Worm (Caenorhabditis elegans) whole organism, L2 larva: ENCODE measurements around the gene ncx-7.

Source experiments
- F13H6.1 ChIP-seq: sonication (generic microtip); optimal IDR thresholded peaks from 2 replicates; lab custom pipeline; 2016; ENCODE audit warnings: missing genetic modification characterization, missing compliant biosample characterization
- R02D3.7 ChIP-seq: fragments of 150-350 bp; optimal IDR thresholded peaks from 2 replicates; lab custom pipeline; 2014; ENCODE audit warnings: missing biosample characterization, missing genetic modification characterization
- Y55F3AM.14 ChIP-seq: fragments of 200-800 bp; sonication (Bioruptor generic); optimal IDR thresholded peaks from 2 replicates; lab custom pipeline; 2018; ENCODE audit warnings: mild to moderate bottlenecking, missing genetic modification characterization, missing compliant biosample characterization
- alr-1 ChIP-seq: fragments of 150-350 bp; optimal IDR thresholded peaks from 2 replicates; lab custom pipeline; 2014; ENCODE audit warnings: missing biosample characterization, missing genetic modification characterization
- aly-2 ChIP-seq: fragments of 150-350 bp; optimal IDR thresholded peaks from 2 replicates; lab custom pipeline; 2014; ENCODE audit warnings: missing biosample characterization, missing genetic modification characterization
- ama-1 ChIP-seq: fragments of 150-350 bp; optimal IDR thresholded peaks from 2 replicates; lab custom pipeline; 2018; ENCODE audit warnings: inconsistent platforms
- blmp-1 ChIP-seq: sonication (generic microtip); optimal IDR thresholded peaks from 2 replicates; lab custom pipeline; 2017; ENCODE audit warnings: missing genetic modification characterization, mild to moderate bottlenecking, missing compliant biosample characterization, antibody characterized with exemption, moderate library complexity; ENCODE audit not compliant: insufficient read depth
- ceh-16 ChIP-seq: fragments of 150-350 bp; optimal IDR thresholded peaks from 2 replicates; lab custom pipeline; 2014; ENCODE audit warnings: missing biosample characterization, missing genetic modification characterization
- crh-2 ChIP-seq: sonication (generic microtip); optimal IDR thresholded peaks from 2 replicates; lab custom pipeline; 2017; ENCODE audit warnings: missing biosample characterization, missing genetic modification characterization
- dmd-4 ChIP-seq: sonication (generic microtip); optimal IDR thresholded peaks from 2 replicates; lab custom pipeline; 2017; ENCODE audit warnings: missing biosample characterization, missing genetic modification characterization
- egl-27 ChIP-seq: sonication (generic microtip); optimal IDR thresholded peaks from 3 replicates; lab custom pipeline; 2017; ENCODE audit warnings: missing biosample characterization, missing genetic modification reagents, missing genetic modification characterization
- elt-3 ChIP-seq: sonication (generic microtip); optimal IDR thresholded peaks from 2 replicates; lab custom pipeline; 2017; ENCODE audit warnings: missing biosample characterization, missing genetic modification characterization
- fos-1 ChIP-seq: fragments of 150-350 bp; optimal IDR thresholded peaks from 2 replicates; lab custom pipeline; 2014; ENCODE audit warnings: missing biosample characterization, missing genetic modification characterization
- gmeb-1 ChIP-seq: fragments of 150-350 bp; optimal IDR thresholded peaks from 2 replicates; lab custom pipeline; 2014; ENCODE audit warnings: missing biosample characterization, missing genetic modification characterization
- lin-11 ChIP-seq: fragments of 150-350 bp; sonication (generic microtip); optimal IDR thresholded peaks from 2 replicates; lab custom pipeline; 2014; ENCODE audit warnings: missing biosample characterization, missing genetic modification characterization, inconsistent platforms, mixed read lengths
- lsy-2 ChIP-seq, 2 experiments: fragments of 150-350 bp in 1 of 2; sonication (generic microtip) in 1 of 2; optimal IDR thresholded peaks; 2 replicates each; lab custom pipeline; 2014 to 2017; ENCODE audit warnings: missing biosample characterization in 2 of 2, missing genetic modification characterization in 2 of 2
- mab-5 ChIP-seq: fragments of 150-350 bp; optimal IDR thresholded peaks from 2 replicates; lab custom pipeline; 2014; ENCODE audit warnings: missing biosample characterization, missing genetic modification characterization
- mdl-1 ChIP-seq, 2 experiments: fragments of 150-350 bp in 1 of 2; sonication (generic microtip) in 1 of 2; optimal IDR thresholded peaks; 2 replicates each; lab custom pipeline; 2017; ENCODE audit warnings: missing biosample characterization in 2 of 2, missing genetic modification characterization in 2 of 2
- nhr-10 ChIP-seq: sonication (generic microtip); optimal IDR thresholded peaks from 2 replicates; lab custom pipeline; 2017; ENCODE audit warnings: missing biosample characterization, missing genetic modification characterization
- nhr-12 ChIP-seq: fragments of 150-350 bp; optimal IDR thresholded peaks from 2 replicates; lab custom pipeline; 2014; ENCODE audit warnings: missing biosample characterization, missing genetic modification characterization
- nhr-129 ChIP-seq: fragments of 150-350 bp; optimal IDR thresholded peaks from 2 replicates; lab custom pipeline; 2014; ENCODE audit warnings: missing biosample characterization, missing genetic modification characterization
- nhr-21 ChIP-seq: fragments of 150-350 bp; optimal IDR thresholded peaks from 2 replicates; lab custom pipeline; 2014; ENCODE audit warnings: missing biosample characterization, missing genetic modification characterization
- nhr-23 ChIP-seq: fragments of 150-350 bp; optimal IDR thresholded peaks from 2 replicates; lab custom pipeline; 2014; ENCODE audit warnings: missing biosample characterization, missing genetic modification reagents, missing genetic modification characterization
- nhr-25 ChIP-seq: fragments of 150-350 bp; sonication (generic microtip); optimal IDR thresholded peaks from 3 replicates; lab custom pipeline; 2014; ENCODE audit warnings: missing biosample characterization, missing genetic modification characterization
- nhr-6 ChIP-seq: fragments of 150-350 bp; optimal IDR thresholded peaks from 2 replicates; lab custom pipeline; 2014; ENCODE audit warnings: missing biosample characterization, missing genetic modification characterization
- nhr-77 ChIP-seq: fragments of 150-350 bp; optimal IDR thresholded peaks from 2 replicates; lab custom pipeline; 2014; ENCODE audit warnings: missing biosample characterization, missing genetic modification characterization
- peb-1 ChIP-seq: fragments of 150-350 bp; optimal IDR thresholded peaks from 2 replicates; lab custom pipeline; 2014; ENCODE audit warnings: missing biosample characterization, missing genetic modification characterization
- sem-4 ChIP-seq: fragments of 150-350 bp; optimal IDR thresholded peaks from 2 replicates; lab custom pipeline; 2014; ENCODE audit warnings: missing biosample characterization, missing genetic modification reagents, missing genetic modification characterization
- skn-1 ChIP-seq: sonication (generic microtip); optimal IDR thresholded peaks from 2 replicates; lab custom pipeline; 2017; ENCODE audit warnings: missing biosample characterization, missing genetic modification characterization
- sma-3 ChIP-seq: sonication (generic microtip); optimal IDR thresholded peaks from 2 replicates; lab custom pipeline; 2016; ENCODE audit warnings: missing genetic modification reagents, missing genetic modification characterization, missing compliant biosample characterization
- sma-9 ChIP-seq, 2 experiments: fragments of 150-350 bp in 1 of 2; sonication (generic microtip) in 1 of 2; optimal IDR thresholded peaks; 2 replicates each; lab custom pipeline; 2014 to 2016; ENCODE audit warnings: missing genetic modification characterization in 2 of 2, mild to moderate bottlenecking in 1 of 2, missing biosample characterization in 1 of 2, missing compliant biosample characterization in 1 of 2, missing genetic modification reagents in 1 of 2, moderate library complexity in 1 of 2
- snpc-4 ChIP-seq: fragments of 150-350 bp; optimal IDR thresholded peaks from 2 replicates; lab custom pipeline; 2014; ENCODE audit warnings: missing biosample characterization, missing genetic modification characterization
- unc-55 ChIP-seq: fragments of 150-350 bp; sonication (generic microtip); optimal IDR thresholded peaks from 3 replicates; lab custom pipeline; 2014; ENCODE audit warnings: missing biosample characterization, missing genetic modification reagents, missing genetic modification characterization
- zag-1 ChIP-seq: fragments of 150-350 bp; optimal IDR thresholded peaks from 2 replicates; lab custom pipeline; 2014; ENCODE audit warnings: missing biosample characterization, missing genetic modification characterization
- ztf-1 ChIP-seq: fragments of 200-800 bp; sonication (Bioruptor generic); conservative IDR thresholded peaks from 2 replicates; pipeline ENCODE4 v1.3.6; 2022; ENCODE audit warnings: missing genetic modification characterization, missing compliant biosample characterization
- ztf-11 ChIP-seq: sonication (generic microtip); optimal IDR thresholded peaks from 2 replicates; lab custom pipeline; 2017; ENCODE audit warnings: missing biosample characterization, missing genetic modification characterization

Gene ncx-7

ce11 chrIII:9721991-9722390 is 1.9 kb upstream of the ncx-7 start:
- TF ChIP-seq sma-9 (GFP tag; optimal IDR thresholded peaks at IDR 0.05; lab: Kevin White, UChicago) (peak; percentile 71), sma-9 (tag; optimal IDR thresholded peaks at IDR 0.05; lab: Kevin White, UChicago) (no peak), gmeb-1 (tag; lab: Kevin White, UChicago) (peak; percentile 6), nhr-10 (no peak), mdl-1 (tag; optimal IDR thresholded peaks at IDR 0.05; lab: Kevin White, UChicago) (no peak), nhr-23 (tag; lab: Kevin White, UChicago) (no peak), ceh-16 (tag; lab: Kevin White, UChicago) (no peak), fos-1 (tag; lab: Kevin White, UChicago) (peak; percentile 86), ztf-11 (tag; lab: Kevin White, UChicago) (no peak), F13H6.1 (tag; lab: Kevin White, UChicago) (peak; percentile 23), crh-2 (tag; lab: Kevin White, UChicago) (peak; percentile 60), blmp-1 (tag; lab: Kevin White, UChicago) (no peak), dmd-4 (tag; lab: Kevin White, UChicago) (no peak), lin-11 (tag; lab: Kevin White, UChicago) (no peak), aly-2 (no peak), nhr-129 (tag; lab: Kevin White, UChicago) (no peak), unc-55 (GFP tag; lab: Kevin White, UChicago) (no peak)

- TF ChIP-seq lsy-2 (tag; optimal IDR thresholded peaks at IDR 0.05; lab: Kevin White, UChicago) (peak; percentile 16 to 68), blmp-1 (tag; lab: Kevin White, UChicago) (no peak), fos-1 (tag; lab: Kevin White, UChicago) (peak; percentile 58), nhr-21 (tag; lab: Kevin White, UChicago) (peak; percentile 64), sma-9 (GFP tag; optimal IDR thresholded peaks at IDR 0.05; lab: Kevin White, UChicago) (peak; percentile 90), sma-9 (tag; optimal IDR thresholded peaks at IDR 0.05; lab: Kevin White, UChicago) (no peak), snpc-4 (tag; lab: Kevin White, UChicago) (peak; percentile 98), mdl-1 (tag; optimal IDR thresholded peaks at IDR 0.05; lab: Kevin White, UChicago) (peak in 1 of 2 experiments; percentile 42), ceh-16 (tag; lab: Kevin White, UChicago) (peak; percentile 41), Y55F3AM.14 (GFP tag; lab: Kevin White, UChicago) (peak; percentile 27), ztf-1 (GFP tag; lab: Robert Waterston, UW) (no peak), egl-27 (peak; percentile 22), crh-2 (tag; lab: Kevin White, UChicago) (peak; percentile 58), unc-55 (GFP tag; lab: Kevin White, UChicago) (no peak), nhr-12 (tag; lab: Kevin White, UChicago) (no peak), ama-1 (lab: Kevin White, UChicago) (peak; percentile 98), alr-1 (tag; lab: Kevin White, UChicago) (no peak), nhr-23 (tag; lab: Kevin White, UChicago) (no peak), F13H6.1 (tag; lab: Kevin White, UChicago) (peak; percentile 66), lin-11 (tag; lab: Kevin White, UChicago) (peak; percentile 8), sem-4 (no peak), sma-3 (GFP tag; lab: Kevin White, UChicago) (peak; percentile 85), nhr-129 (tag; lab: Kevin White, UChicago) (peak; percentile 10), mab-5 (no peak), nhr-25 (tag; lab: Kevin White, UChicago) (peak; percentile 53), gmeb-1 (tag; lab: Kevin White, UChicago) (peak; percentile 79), skn-1 (tag; lab: Kevin White, UChicago) (no peak), nhr-77 (tag; lab: Kevin White, UChicago) (peak; percentile 30), peb-1 (tag; lab: Kevin White, UChicago) (no peak), zag-1 (tag; lab: Kevin White, UChicago) (no peak)
Observed at ce11 chrIII:9717243-9717642, 2.8 kb downstream of the ncx-7 start.

- TF ChIP-seq nhr-6 (tag; lab: Kevin White, UChicago) = no peak
- TF ChIP-seq sma-9 (GFP tag; optimal IDR thresholded peaks at IDR 0.05; lab: Kevin White, UChicago) = peak; percentile 47
- TF ChIP-seq sma-9 (tag; optimal IDR thresholded peaks at IDR 0.05; lab: Kevin White, UChicago) = no peak
- TF ChIP-seq R02D3.7 (tag; lab: Kevin White, UChicago) = no peak
- TF ChIP-seq elt-3 (tag; lab: Kevin White, UChicago) = no peak
- TF ChIP-seq crh-2 (tag; lab: Kevin White, UChicago) = peak; percentile 4
- TF ChIP-seq fos-1 (tag; lab: Kevin White, UChicago) = peak; percentile 36
- no peak for TF ChIP-seq nhr-25 (tag; lab: Kevin White, UChicago)
Observed at ce11 chrIII:9714731-9715130, 5.4 kb downstream of the ncx-7 start.
